Worm (Caenorhabditis elegans): ENCODE results near the gene lido-7.

DNA sequence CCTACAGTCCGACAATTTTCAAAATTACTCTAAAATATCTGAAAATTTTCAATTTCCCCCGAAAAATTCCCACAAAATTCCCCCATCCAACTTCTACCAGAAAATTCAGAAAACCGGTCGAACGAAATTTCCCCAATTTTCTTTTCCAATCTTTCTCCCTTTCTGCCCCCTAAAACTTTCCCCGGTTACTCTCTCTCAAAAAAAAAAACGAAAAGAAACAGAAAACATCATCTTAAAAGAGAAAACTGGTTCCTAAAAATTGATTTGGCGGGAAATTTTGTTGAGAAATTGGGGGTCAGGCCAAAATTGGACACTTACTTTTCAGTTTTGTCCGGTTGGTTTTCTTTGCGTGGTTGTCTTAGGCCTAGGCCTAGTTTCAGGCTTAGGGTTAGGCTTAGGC lies 10.4 kb upstream of the lido-7 start:
- TF ChIP-seq sptf-1 (tag; optimal IDR thresholded peaks at IDR 0.05) (no peak), nhr-84 (tag; optimal IDR thresholded peaks at IDR 0.05) (no peak), ztf-11 (tag; optimal IDR thresholded peaks at IDR 0.05) (no peak), F16B12.6 (tag; optimal IDR thresholded peaks at IDR 0.05) (no peak), ama-1 (optimal IDR thresholded peaks at IDR 0.05) (no peak), elt-2 (tag; optimal IDR thresholded peaks at IDR 0.05) (no peak), dsc-1 (tag; optimal IDR thresholded peaks at IDR 0.05) (no peak), nhr-237 (tag; optimal IDR thresholded peaks at IDR 0.05) (no peak), elt-3 (tag; optimal IDR thresholded peaks at IDR 0.05) (no peak), tbx-2 (tag; optimal IDR thresholded peaks at IDR 0.05) (no peak), mdl-1 (tag; optimal IDR thresholded peaks at IDR 0.05) (no peak)

Data from whole organism, L1 larva.